Worm (Caenorhabditis elegans) whole organism, L4/young adult: Measurements from ENCODE around the gene F15H10.8.

Experiments used
- W03F9.2 ChIP-seq: fragments of 150-350 bp; optimal IDR thresholded peaks from 2 replicates; lab custom pipeline; 2014; ENCODE audit warnings: missing biosample characterization, missing genetic modification characterization
- him-1 ChIP-seq: sonication (generic microtip); optimal IDR thresholded peaks from 2 replicates; lab custom pipeline; 2016; ENCODE audit warnings: missing genotype, missing genetic modification reagents, missing genetic modification characterization, missing compliant biosample characterization

ce11 chrV:10388318-10388717 is 14.4 kb downstream of the F15H10.8 start, which contains the start of gene AC3.5:
- TF ChIP-seq him-1 (tag; lab: Kevin White, UChicago) (no peak), W03F9.2 (tag; lab: Kevin White, UChicago) (no peak)
